Worm (Caenorhabditis elegans) whole organism, midembryonic: ENCODE measurements around the gene srh-87.

Experiments
- T22C8.4 ChIP-seq: fragments of 200-800 bp; sonication (Bioruptor generic); IDR thresholded peaks from 2 replicates; pipeline ENCODE4 v1.3.6; 2022; ENCODE audit warnings: missing genetic modification characterization, missing compliant biosample characterization
- cog-1 ChIP-seq: sonication (generic microtip); optimal IDR thresholded peaks from 2 replicates; lab custom pipeline; 2016; ENCODE audit warnings: missing genetic modification characterization, missing compliant biosample characterization
- flt-1 ChIP-seq: fragments of 200-800 bp; sonication (Bioruptor generic); IDR thresholded peaks from 2 replicates; pipeline ENCODE4 v1.3.6; 2022; ENCODE audit warnings: missing genetic modification characterization, missing compliant biosample characterization
- med-1 ChIP-seq: sonication (generic microtip); optimal IDR thresholded peaks from 2 replicates; lab custom pipeline; 2017; ENCODE audit warnings: missing genetic modification characterization, mild to moderate bottlenecking, missing compliant biosample characterization, antibody characterized with exemption, missing genetic modification reagents; ENCODE audit not compliant: insufficient read depth
- ref-1 ChIP-seq: fragments of 200-800 bp; sonication (Bioruptor generic); conservative IDR thresholded peaks from 2 replicates; pipeline ENCODE4 v1.3.6; 2022; ENCODE audit warnings: missing genetic modification reagents, missing genetic modification characterization, missing compliant biosample characterization
- tab-1 ChIP-seq: fragments of 200-800 bp; sonication (Bioruptor generic); IDR thresholded peaks from 2 replicates; pipeline ENCODE4 v1.3.6; 2022; ENCODE audit warnings: missing genetic modification characterization, missing compliant biosample characterization
- ztf-23 ChIP-seq: fragments of 200-800 bp; sonication (Bioruptor generic); IDR thresholded peaks from 2 replicates; pipeline ENCODE4 v1.3.6; 2022; ENCODE audit warnings: missing genetic modification reagents, missing genetic modification characterization, missing compliant biosample characterization
- ztf-29 ChIP-seq: fragments of 200-800 bp; sonication (Bioruptor generic); IDR thresholded peaks from 2 replicates; pipeline ENCODE4 v1.3.6; 2022; ENCODE audit warnings: missing genetic modification reagents, missing genetic modification characterization, missing compliant biosample characterization

DNA sequence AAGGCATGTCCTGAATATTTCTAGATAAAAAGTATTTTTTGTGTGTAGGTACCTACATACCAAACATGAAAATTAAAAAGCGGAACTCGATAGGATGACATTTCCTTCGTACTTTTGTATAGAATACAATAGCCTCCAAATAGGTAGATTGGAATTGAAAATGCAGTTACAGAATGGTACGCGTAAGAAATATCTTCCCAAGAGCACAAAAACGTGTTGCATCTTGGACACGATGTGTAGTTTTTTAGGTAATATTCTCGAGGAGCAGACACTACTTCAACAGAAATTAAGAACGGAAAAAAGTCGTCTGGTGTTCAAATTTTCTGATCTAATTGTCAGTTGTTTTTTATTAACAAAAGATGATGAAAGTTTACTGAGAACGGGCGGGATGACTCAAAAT, 41.9 kb upstream of the srh-87 start, which contains the start of gene srh-85:
- no peak for TF ChIP-seq tab-1 (GFP tag; lab: Robert Waterston, UW)
- TF ChIP-seq T22C8.4 (GFP tag; lab: Robert Waterston, UW): no peak
- no peak for TF ChIP-seq flt-1
- TF ChIP-seq med-1 (GFP tag; lab: Kevin White, UChicago): no peak
- no peak for TF ChIP-seq ztf-23 (GFP tag; lab: Robert Waterston, UW)
- TF ChIP-seq cog-1: no peak
- TF ChIP-seq ref-1 (GFP tag; lab: Robert Waterston, UW): no peak
- TF ChIP-seq ztf-29 (GFP tag; lab: Robert Waterston, UW): no peak
